Fruit fly (Drosophila melanogaster): ENCODE results near the gene CG46280.
A peak's percentile ranks its signal among the peaks of the same experiment; 100 is the strongest.

Gene CG46280

dm6 chr3R:13012351-13012750 is 18.1 kb downstream of the CG46280 start (continued):
- TF ChIP-seq HLH106 (tag; optimal IDR thresholded peaks at IDR 0.05) (peak; percentile 61), Rel (GFP tag; optimal IDR thresholded peaks at IDR 0.05) (no peak), Rel (tag; optimal IDR thresholded peaks at IDR 0.05) (peak; percentile 60)

DNA sequence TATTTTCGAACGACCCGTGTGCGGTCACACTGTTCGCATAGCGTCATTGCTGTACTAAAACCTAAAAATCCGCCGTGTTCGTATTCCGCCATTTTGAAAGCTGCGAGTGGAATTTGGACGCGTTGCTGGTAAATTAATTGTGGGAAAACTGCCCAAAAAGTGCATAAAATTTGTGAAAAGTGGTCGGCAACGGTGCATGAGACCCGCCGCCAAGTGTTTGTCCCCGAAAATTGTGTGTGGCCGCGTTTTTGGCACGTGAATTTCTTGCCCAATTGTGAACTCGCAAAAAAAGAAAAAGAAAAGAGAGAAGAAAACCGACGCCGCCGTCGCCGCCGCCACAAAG is 18.9 kb downstream of the CG46280 start, which contains the start of gene CtBP:
CtBP (plus strand) TSS at position 29 of the 343 bp plus-strand sequence.
- TF ChIP-seq Rel (GFP tag; optimal IDR thresholded peaks at IDR 0.05) (no peak), Rel (tag; optimal IDR thresholded peaks at IDR 0.05) (peak; percentile 8), jim (GFP tag; optimal IDR thresholded peaks at IDR 0.05) (no peak), br (GFP tag; optimal IDR thresholded peaks at IDR 0.05) (no peak)

DNA sequence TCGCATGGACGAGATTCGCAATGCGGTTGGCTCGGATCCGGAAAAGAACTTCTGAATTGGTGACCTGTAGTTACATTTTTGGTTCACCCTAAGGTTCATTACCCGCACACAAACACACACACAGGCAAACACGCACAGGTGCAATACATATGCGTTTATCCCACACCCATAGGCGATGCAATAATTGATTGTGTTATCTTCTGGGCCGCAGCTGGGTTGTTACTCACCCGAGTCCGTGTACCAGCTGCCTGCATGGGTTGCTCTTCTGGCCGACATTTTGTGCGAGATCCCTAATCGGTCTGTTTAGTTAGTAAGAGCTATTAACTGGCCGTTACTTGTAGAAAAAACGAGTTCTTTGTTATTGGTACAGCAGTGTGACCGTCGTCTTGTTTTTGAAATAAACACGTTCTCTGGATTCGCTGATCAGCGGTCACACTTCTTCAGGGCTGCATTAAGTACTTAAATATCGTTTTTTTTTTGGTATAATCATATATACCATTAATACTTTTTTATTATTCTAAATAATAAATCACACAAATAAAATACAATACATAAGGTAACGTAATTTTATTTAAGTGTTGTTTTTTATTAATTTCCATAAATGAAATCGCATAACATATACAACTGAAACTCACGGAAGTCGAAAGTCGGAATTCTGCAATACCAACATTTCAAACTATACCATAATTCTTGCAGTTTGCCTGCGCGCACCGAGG is 19.4 kb downstream of the CG46280 start, which contains the start of gene CG8031:
CG8031 (minus strand) TSS at position 406 of the 716 bp plus-strand sequence.
- TF ChIP-seq Abd-B (GFP tag; optimal IDR thresholded peaks at IDR 0.05) (no peak), N (GFP tag; optimal IDR thresholded peaks at IDR 0.05) (peak; percentile 45), fru (GFP tag; optimal IDR thresholded peaks at IDR 0.05) (peak; percentile 88), pan (optimal IDR thresholded peaks at IDR 0.05) (no peak), CrebA (GFP tag; optimal IDR thresholded peaks at IDR 0.05; ENCODE audit: borderline replicate concordance) (no peak), psq (GFP tag; optimal IDR thresholded peaks at IDR 0.05) (no peak), Dif (GFP tag; optimal IDR thresholded peaks at IDR 0.05; ENCODE audit: partially characterized antibody) (peak; percentile 4)

DNA sequence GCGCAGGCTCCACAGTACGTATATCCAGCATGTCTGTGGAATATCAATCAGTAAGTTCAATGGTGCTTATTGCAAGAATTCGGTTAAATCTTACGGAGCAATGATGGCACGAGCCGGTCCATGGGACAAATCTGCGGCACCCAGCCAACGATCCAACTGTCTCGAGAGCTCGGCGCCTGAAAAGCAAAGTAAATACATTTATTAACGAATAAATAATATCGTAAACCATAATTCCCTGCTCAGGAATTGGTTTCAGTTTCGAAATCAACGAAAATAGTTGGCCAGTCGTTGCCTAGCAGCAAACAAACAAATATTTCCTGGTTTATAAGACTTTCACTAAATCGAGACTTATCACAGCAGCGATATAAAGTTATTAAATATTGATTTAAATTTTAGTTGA is 20.9 kb downstream of the CG46280 start, which contains the start of gene CG11656:
CG11656 (plus strand) TSS at position 301 of the 400 bp plus-strand sequence.
- TF ChIP-seq lola (GFP tag; optimal IDR thresholded peaks at IDR 0.05) (no peak), Myc (optimal IDR thresholded peaks at IDR 0.05) (no peak), Mio (GFP tag; optimal IDR thresholded peaks at IDR 0.05) (no peak), CG32264 (GFP tag; optimal IDR thresholded peaks at IDR 0.05) (no peak)

- TF ChIP-seq OdsH (GFP tag; optimal IDR thresholded peaks at IDR 0.05) (no peak), CG32264 (GFP tag; optimal IDR thresholded peaks at IDR 0.05) (no peak), rgr (GFP tag; optimal IDR thresholded peaks at IDR 0.05) (no peak), woc (GFP tag; optimal IDR thresholded peaks at IDR 0.05) (no peak), pan (optimal IDR thresholded peaks at IDR 0.05) (no peak), tai (GFP tag; optimal IDR thresholded peaks at IDR 0.05) (no peak), sage (GFP tag; optimal IDR thresholded peaks at IDR 0.05) (no peak), HLH106 (tag; optimal IDR thresholded peaks at IDR 0.05) (no peak), CG9705 (GFP tag; optimal IDR thresholded peaks at IDR 0.05) (no peak), dmrt93B (GFP tag; optimal IDR thresholded peaks at IDR 0.05) (no peak), dl (GFP tag; optimal IDR thresholded peaks at IDR 0.05; ENCODE audit: insufficient read depth in 1 of 2, partially characterized antibody in 2 of 2) (no peak), Jra (GFP tag; optimal IDR thresholded peaks at IDR 0.05) (no peak), psq (GFP tag; optimal IDR thresholded peaks at IDR 0.05) (no peak), lola (GFP tag; optimal IDR thresholded peaks at IDR 0.05) (no peak), ey (GFP tag; optimal IDR thresholded peaks at IDR 0.05) (no peak), Dif (GFP tag; optimal IDR thresholded peaks at IDR 0.05; ENCODE audit: partially characterized antibody) (no peak), Hr78 (GFP tag; optimal IDR thresholded peaks at IDR 0.05) (no peak), Hnf4 (GFP tag; optimal IDR thresholded peaks at IDR 0.05) (no peak), N (GFP tag; optimal IDR thresholded peaks at IDR 0.05) (no peak)
These were observed 32.2 kb downstream of the CG46280 start for dm6 chr3R:12998234-12998591.

- peak; percentile 7 for TF ChIP-seq psq (GFP tag; optimal IDR thresholded peaks at IDR 0.05)
- TF ChIP-seq N (GFP tag; optimal IDR thresholded peaks at IDR 0.05) = peak; percentile 25
- TF ChIP-seq jim (GFP tag; optimal IDR thresholded peaks at IDR 0.05) = no peak
- TF ChIP-seq Sp1 (GFP tag; optimal IDR thresholded peaks at IDR 0.05) = no peak
- no peak for TF ChIP-seq tai (GFP tag; optimal IDR thresholded peaks at IDR 0.05)
- TF ChIP-seq CG9705 (GFP tag; optimal IDR thresholded peaks at IDR 0.05) = no peak
- no peak for TF ChIP-seq dsf (GFP tag; optimal IDR thresholded peaks at IDR 0.05; ENCODE audit: borderline replicate concordance)
- peak; percentile 28 for TF ChIP-seq ey (GFP tag; optimal IDR thresholded peaks at IDR 0.05)
- TF ChIP-seq woc (GFP tag; optimal IDR thresholded peaks at IDR 0.05) = no peak
- no peak for TF ChIP-seq Rel (GFP tag; optimal IDR thresholded peaks at IDR 0.05)
- peak; percentile 82 for TF ChIP-seq Rel (tag; optimal IDR thresholded peaks at IDR 0.05)
- TF ChIP-seq Hr83 (GFP tag; optimal IDR thresholded peaks at IDR 0.05; ENCODE audit: poor library complexity, severe bottlenecking) = peak; percentile 43
These were observed 32.8 kb downstream of the CG46280 start, which contains the start of the genes CG17327, CG44194 and CG7518 for dm6 chr3R:12997550-12998233. Gene CG17327, minus strand, starts transcription at chr3R:12997726. Gene CG44194, minus strand, starts transcription at chr3R:12997726. Gene CG7518, plus strand, starts transcription at chr3R:12998089.

Measured in whole organism, wandering third instar larva.